Worm (Caenorhabditis elegans): Measurements from ENCODE around the gene F17C8.7.

F17C8.7 gene

ce11 chrIII:4735443-4735842, at the start of gene F17C8.7:
F17C8.7 (plus strand) TSS chrIII:4735743.
- TF ChIP-seq W03F9.2 (tag; optimal IDR thresholded peaks at IDR 0.05), result no peak
- no peak for TF ChIP-seq him-1 (tag; optimal IDR thresholded peaks at IDR 0.05)
- no peak for TF ChIP-seq dao-5 (tag; optimal IDR thresholded peaks at IDR 0.05)

ce11 chrIII:4687134-4687533, 48.4 kb upstream of the F17C8.7 start:
- TF ChIP-seq him-1 (tag; optimal IDR thresholded peaks at IDR 0.05) (no peak), dao-5 (tag; optimal IDR thresholded peaks at IDR 0.05) (no peak), W03F9.2 (tag; optimal IDR thresholded peaks at IDR 0.05) (no peak)

- TF ChIP-seq him-1 (tag; optimal IDR thresholded peaks at IDR 0.05), result no peak
- no peak for TF ChIP-seq dao-5 (tag; optimal IDR thresholded peaks at IDR 0.05)
- no peak for TF ChIP-seq W03F9.2 (tag; optimal IDR thresholded peaks at IDR 0.05)
Measured at ce11 chrIII:4688356-4688755, 47.2 kb upstream of the F17C8.7 start, which contains the start of gene tag-243. tag-243 (minus strand) TSS chrIII:4688456.

- TF ChIP-seq him-1 (tag; optimal IDR thresholded peaks at IDR 0.05) (no peak), dao-5 (tag; optimal IDR thresholded peaks at IDR 0.05) (no peak), W03F9.2 (tag; optimal IDR thresholded peaks at IDR 0.05) (no peak)
Measured at ce11 chrIII:4688965-4689364, 46.6 kb upstream of the F17C8.7 start, which contains the start of gene ppat-1. ppat-1 (plus strand) TSS chrIII:4689280.

- TF ChIP-seq him-1 (tag; optimal IDR thresholded peaks at IDR 0.05) (peak; percentile 63), W03F9.2 (tag; optimal IDR thresholded peaks at IDR 0.05) (peak; percentile 36), dao-5 (tag; optimal IDR thresholded peaks at IDR 0.05) (peak; percentile 84)
Measured at ce11 chrIII:4689595-4689994, 45.9 kb upstream of the F17C8.7 start.

- TF ChIP-seq W03F9.2 (tag; optimal IDR thresholded peaks at IDR 0.05), result peak; percentile 87
- no peak for TF ChIP-seq dao-5 (tag; optimal IDR thresholded peaks at IDR 0.05)
- TF ChIP-seq him-1 (tag; optimal IDR thresholded peaks at IDR 0.05), result no peak
Measured at ce11 chrIII:4693281-4693680, 42.3 kb upstream of the F17C8.7 start, which contains the start of gene nifk-1. nifk-1 (minus strand) TSS chrIII:4693307.

ce11 chrIII:4693695-4694094, 41.8 kb upstream of the F17C8.7 start, which contains the start of gene T04A8.8:
T04A8.8 (plus strand) TSS chrIII:4693995.
- TF ChIP-seq him-1 (tag; optimal IDR thresholded peaks at IDR 0.05), result no peak
- TF ChIP-seq W03F9.2 (tag; optimal IDR thresholded peaks at IDR 0.05), result no peak

- no peak for TF ChIP-seq dao-5 (tag; optimal IDR thresholded peaks at IDR 0.05)
- TF ChIP-seq him-1 (tag; optimal IDR thresholded peaks at IDR 0.05), result no peak
- TF ChIP-seq W03F9.2 (tag; optimal IDR thresholded peaks at IDR 0.05), result no peak
Measured at ce11 chrIII:4695057-4695456, 40.5 kb upstream of the F17C8.7 start, which contains the start of gene T04A8.7. T04A8.7 (plus strand) TSS chrIII:4695357.

ce11 chrIII:4696903-4697302, 38.6 kb upstream of the F17C8.7 start:
- no peak for TF ChIP-seq W03F9.2 (tag; optimal IDR thresholded peaks at IDR 0.05)

ce11 chrIII:4697819-4698218, 37.7 kb upstream of the F17C8.7 start, which contains the start of gene dnj-18:
dnj-18 (plus strand) TSS chrIII:4698119.
- no peak for TF ChIP-seq him-1 (tag; optimal IDR thresholded peaks at IDR 0.05)
- TF ChIP-seq W03F9.2 (tag; optimal IDR thresholded peaks at IDR 0.05), result no peak
- TF ChIP-seq dao-5 (tag; optimal IDR thresholded peaks at IDR 0.05), result no peak

- TF ChIP-seq him-1 (tag; optimal IDR thresholded peaks at IDR 0.05) (no peak), W03F9.2 (tag; optimal IDR thresholded peaks at IDR 0.05) (no peak), dao-5 (tag; optimal IDR thresholded peaks at IDR 0.05) (no peak)
Measured at ce11 chrIII:4699922-4700321, 35.6 kb upstream of the F17C8.7 start, which contains the start of gene sel-13. sel-13 (minus strand) TSS chrIII:4700224.

ce11 chrIII:4703932-4704454, 31.6 kb upstream of the F17C8.7 start, which contains the start of the genes clp-2 and mrpl-16:
clp-2 (minus strand) TSS chrIII:4704025.
mrpl-16 (plus strand) TSS chrIII:4704404.
- peak; percentile 35 for TF ChIP-seq W03F9.2 (tag; optimal IDR thresholded peaks at IDR 0.05)
- TF ChIP-seq him-1 (tag; optimal IDR thresholded peaks at IDR 0.05), result no peak

ce11 chrIII:4705207-4705606, 30.3 kb upstream of the F17C8.7 start, which contains the start of gene pgap-2:
pgap-2 (plus strand) TSS chrIII:4705507.
- TF ChIP-seq dao-5 (tag; optimal IDR thresholded peaks at IDR 0.05) (no peak), W03F9.2 (tag; optimal IDR thresholded peaks at IDR 0.05) (no peak), him-1 (tag; optimal IDR thresholded peaks at IDR 0.05) (no peak)

ce11 chrIII:4706678-4707077, 28.9 kb upstream of the F17C8.7 start, which contains the start of gene T04A8.13:
T04A8.13 (plus strand) TSS chrIII:4706978.
- TF ChIP-seq him-1 (tag; optimal IDR thresholded peaks at IDR 0.05) (no peak), W03F9.2 (tag; optimal IDR thresholded peaks at IDR 0.05) (no peak), dao-5 (tag; optimal IDR thresholded peaks at IDR 0.05) (no peak)

ce11 chrIII:4708909-4709308, 26.6 kb upstream of the F17C8.7 start, which contains the start of gene T04A8.18:
T04A8.18 (plus strand) TSS chrIII:4709209.
- TF ChIP-seq him-1 (tag; optimal IDR thresholded peaks at IDR 0.05), result no peak
- TF ChIP-seq W03F9.2 (tag; optimal IDR thresholded peaks at IDR 0.05), result no peak
- no peak for TF ChIP-seq dao-5 (tag; optimal IDR thresholded peaks at IDR 0.05)

Data from whole organism, L4/young adult.